Worm (Caenorhabditis elegans) whole organism, dauer: ENCODE results near the gene col-152.

Experiments
- unc-62 ChIP-seq: sonication (generic microtip); optimal IDR thresholded peaks from 2 replicates; lab custom pipeline; 2017; ENCODE audit warnings: missing biosample characterization, missing genetic modification reagents, missing genetic modification characterization

col-152 gene

DNA sequence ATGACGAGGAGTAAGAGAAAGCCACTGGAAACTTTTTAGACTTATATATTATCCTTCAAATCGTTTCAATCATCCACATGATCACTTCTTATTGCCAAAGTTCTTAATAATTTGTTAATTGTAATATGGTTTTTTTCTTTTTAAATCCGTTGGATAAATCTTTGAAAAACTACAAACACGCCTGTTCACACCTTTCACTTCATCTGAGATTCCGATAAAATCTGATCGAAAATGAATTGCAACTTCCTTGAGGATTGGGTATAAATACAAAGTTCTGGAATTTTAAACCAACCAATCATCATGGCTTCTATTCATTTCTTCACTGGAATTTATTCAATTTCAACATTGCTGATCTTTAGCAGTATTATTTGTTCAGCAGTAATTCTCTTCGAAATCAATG is at the start of gene col-152:
col-152 (plus strand) TSS at position 301 of the 400 bp plus-strand sequence.
- TF ChIP-seq unc-62: no peak

DNA sequence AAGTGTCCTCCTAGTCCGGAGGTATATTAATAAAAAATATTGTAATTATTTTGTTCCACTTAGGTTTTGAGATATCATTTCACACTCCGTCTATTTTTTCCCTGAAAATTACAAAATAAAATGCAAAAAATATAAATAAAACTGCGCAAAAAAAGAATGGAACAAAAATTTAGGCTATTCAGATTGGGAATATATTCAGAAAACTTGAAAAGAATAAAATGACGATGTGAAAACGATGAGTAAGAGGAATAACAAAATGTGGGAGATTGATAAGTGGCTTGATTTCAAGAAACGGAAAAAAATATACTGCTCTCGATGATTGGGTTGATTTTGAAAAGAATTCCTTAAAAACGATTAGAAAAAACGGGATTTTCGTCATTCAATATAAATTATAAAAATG is 46.5 kb upstream of the col-152 start, which contains the start of gene dmsr-8:
dmsr-8 (minus strand) TSS at position 101 of the 400 bp plus-strand sequence.
- no peak for TF ChIP-seq unc-62

DNA sequence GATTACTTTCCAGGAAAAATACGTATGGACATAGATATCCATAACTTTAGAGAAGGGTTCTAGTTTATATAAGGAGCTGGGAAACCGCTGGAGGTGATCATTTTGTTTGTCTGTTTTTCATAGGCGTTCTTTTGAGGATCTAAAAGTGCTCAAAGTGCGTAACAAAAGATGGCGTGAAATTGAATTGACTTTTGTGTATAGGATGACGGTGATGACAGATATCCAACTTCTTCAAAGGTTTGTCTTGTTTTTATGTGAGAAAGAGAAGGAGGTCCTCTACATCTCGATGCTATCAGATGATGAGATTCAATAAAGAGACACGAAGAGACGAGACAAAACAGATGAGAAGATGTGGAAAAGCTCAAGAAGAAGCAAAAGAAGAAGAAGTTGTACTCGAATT is 44.0 kb upstream of the col-152 start:
- TF ChIP-seq unc-62: no peak

DNA sequence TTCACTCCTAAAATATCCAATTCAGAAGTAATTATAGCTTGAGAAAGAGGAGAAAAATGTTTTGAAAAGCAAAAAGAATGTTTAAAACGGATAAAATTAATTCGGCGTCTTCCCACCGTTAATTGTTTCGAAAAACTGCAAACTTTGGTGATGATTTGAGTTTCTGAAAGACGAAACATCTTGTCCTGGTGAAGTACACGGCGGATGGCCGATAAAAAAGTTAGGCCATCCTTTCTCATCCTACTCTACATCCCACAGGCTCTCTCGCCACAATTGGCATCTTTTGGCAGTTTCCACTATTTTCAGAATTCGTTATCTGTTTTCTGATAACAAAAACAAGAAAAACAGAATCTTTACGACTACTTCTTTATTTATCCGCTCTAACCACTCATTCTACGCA is 34.8 kb upstream of the col-152 start, which contains the start of the genes C35A5.8 and hda-11:
C35A5.8 (minus strand) TSS at position 7 of the 400 bp plus-strand sequence.
hda-11 (plus strand) TSS at position 283 of the 400 bp plus-strand sequence.
- TF ChIP-seq unc-62: no peak

DNA sequence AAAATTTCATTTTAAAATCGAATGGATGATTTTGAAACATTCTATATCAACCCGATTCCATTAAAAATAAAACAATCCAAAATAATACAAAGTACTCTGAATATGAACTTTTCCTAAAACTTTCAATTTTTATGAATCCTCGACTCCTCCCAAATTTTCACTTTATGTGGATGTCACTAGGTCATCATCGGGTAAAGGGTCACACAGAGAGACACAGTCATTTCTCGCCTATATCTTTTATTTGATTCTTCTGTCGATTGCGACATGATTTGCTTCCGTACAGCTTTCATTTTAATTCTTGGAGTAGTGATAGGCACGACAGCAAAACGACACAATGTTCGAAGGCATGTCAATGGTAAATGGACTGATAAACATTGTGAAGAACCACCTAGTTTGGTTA is 32.2 kb upstream of the col-152 start, which contains the start of gene F25D1.3:
F25D1.3 (plus strand) TSS at position 225 of the 400 bp plus-strand sequence.
- TF ChIP-seq unc-62: no peak

DNA sequence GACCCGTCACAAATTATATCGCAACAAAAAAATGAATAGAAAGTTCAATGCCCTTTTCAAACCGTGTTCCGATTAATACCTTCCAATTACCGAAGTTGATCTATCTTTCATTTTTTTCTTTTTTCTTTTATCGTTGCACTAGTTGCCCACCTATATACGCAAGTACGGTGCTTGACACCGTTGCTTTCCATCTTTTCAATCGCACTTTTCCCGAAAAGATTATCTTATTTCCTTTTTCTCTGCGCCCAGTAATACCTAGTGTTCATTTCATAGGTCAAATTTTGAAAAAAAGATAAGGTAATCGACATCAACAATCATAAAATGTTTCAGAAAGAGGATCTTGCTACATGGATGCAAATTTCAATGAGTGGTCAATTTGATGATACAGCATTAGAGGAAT is 31.1 kb upstream of the col-152 start:
- no peak for TF ChIP-seq unc-62

ce11 chrV:10532725-10533124 is 28.0 kb upstream of the col-152 start, which contains the start of gene txt-10:
Gene txt-10 (minus strand): TSS chrV:10532825.
- TF ChIP-seq unc-62: no peak

DNA sequence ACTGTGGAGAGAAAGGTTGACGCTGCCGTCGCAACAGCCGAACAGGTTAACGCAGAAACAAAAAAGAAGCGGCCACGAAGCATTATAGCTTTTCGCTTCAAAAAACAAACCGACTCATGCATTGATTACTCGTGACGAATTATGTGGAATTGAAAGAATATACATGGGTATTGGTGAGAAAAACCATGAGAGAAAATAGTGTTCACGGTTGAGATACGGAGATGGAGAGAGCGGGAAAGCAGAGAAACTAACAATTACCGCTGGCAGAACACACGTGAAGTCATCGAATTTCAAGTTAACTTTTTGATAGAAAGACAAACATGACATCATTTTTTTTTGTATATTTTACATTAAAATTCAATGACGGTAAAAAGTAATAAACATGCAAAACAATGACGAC is 25.4 kb upstream of the col-152 start:
- TF ChIP-seq unc-62: no peak

DNA sequence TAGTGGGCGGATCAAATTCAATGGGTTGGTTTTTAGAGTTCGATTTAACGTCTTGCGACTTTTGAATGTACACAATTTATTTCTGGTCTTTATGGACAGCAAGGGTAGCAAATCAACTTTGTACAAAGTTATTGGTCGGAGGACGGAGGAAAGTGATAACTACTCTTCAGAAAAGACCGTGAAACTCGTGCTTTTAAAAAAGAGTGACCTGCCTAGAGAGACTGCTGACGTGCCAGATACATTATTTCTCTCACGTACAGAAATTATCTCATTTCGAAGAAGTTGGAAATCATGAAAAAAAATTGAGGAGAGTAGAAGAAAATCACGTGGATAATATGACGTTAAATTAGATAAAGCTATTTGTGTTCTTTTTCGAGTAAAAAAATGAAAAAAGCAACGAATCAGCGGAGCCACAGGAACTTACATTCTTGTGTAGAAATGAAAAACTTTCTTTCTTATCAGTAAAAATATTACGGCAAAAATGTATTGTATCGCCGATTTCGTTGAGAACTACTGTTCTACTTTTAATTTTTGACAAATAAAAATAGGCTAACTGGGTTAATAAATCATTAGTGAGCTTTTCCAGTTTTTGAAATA is 24.5 kb upstream of the col-152 start, which contains the start of gene ppm-1.A:
ppm-1.A (minus strand) TSS at position 294 of the 597 bp plus-strand sequence.
- no peak for TF ChIP-seq unc-62

DNA sequence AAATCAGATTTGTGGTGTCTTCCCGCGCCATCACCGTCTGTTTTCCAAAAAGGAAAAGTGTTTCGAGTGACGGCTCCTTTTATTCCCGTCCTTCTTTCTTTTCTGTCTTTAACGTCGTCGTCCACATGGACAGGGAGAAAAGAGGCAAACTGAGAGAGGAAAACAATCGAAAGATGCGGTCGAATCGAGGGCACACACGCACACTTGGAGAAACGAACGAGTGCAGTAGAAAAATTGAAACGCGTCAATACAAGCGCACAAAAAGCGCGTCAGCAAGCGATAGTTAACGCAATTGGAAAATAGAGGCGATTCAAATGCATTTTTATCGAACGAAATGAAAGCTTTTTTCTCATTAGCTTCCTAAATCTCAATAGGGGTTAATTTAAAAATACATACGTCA is 23.9 kb upstream of the col-152 start:
- no peak for TF ChIP-seq unc-62

- TF ChIP-seq unc-62: no peak
Measured at ce11 chrV:10539114-10539513, 21.6 kb upstream of the col-152 start, which contains the start of gene F25D1.8. Gene F25D1.8 (plus strand): TSS chrV:10539414.

DNA sequence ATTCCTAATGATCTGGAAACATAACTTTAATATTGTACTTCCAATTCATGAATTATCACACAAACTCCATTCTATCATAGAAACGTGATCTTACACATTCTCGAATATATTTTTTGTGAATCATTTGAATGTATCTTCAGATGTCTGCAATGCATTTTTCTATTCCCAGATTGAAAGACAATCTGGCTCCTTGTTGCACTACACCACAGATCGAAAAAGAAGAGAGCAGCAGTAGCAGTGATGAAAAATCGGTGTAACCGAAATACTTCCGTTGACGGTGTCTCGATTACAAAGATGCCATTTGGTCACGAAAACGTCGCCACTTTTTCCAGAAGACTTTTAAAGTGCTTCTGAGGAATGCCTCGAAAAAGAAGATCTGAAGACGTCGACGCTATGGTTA is 20.7 kb upstream of the col-152 start, which contains the start of gene degt-1:
degt-1 (plus strand) TSS at position 301 of the 400 bp plus-strand sequence.
- no peak for TF ChIP-seq unc-62

DNA sequence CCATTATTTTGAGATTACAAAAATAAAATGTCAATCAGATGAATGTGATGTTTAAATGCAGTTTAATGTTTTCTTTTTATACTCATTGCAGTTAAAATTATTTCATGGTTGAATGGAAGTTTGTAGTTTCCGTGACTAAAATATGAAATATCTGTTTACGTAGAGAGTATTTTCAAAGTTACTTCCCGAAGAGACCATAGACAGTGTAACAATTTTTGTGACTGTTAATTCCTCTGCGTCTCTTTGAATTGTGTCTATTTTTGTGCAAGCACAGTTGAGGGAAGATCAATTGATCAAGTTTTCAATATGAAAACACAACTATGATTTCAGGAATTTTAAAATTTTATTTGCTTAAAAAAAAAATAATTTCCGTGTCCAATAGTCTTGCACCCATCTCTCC is 14.0 kb upstream of the col-152 start, which contains the start of gene F25D1.5:
F25D1.5 (minus strand) TSS at position 35 of the 400 bp plus-strand sequence.
- no peak for TF ChIP-seq unc-62

DNA sequence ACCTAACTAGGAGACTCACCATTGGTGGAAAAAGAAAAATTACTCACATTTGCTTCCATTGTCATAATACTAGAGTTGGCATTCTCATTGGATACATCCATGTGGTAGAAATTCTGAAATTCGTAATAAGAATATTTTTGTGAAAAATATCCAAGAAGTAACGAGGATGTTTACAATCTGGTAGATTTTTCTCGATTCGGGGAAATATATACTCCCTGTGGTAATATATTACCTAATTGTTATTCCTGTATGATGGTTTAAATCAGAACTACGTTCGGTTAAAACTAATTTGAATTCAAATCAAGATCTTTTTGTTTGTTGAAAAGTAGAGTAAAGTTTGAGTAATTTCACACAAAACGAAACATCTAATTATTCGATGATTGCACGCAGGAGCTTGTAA is 11.7 kb upstream of the col-152 start, which contains the start of gene srd-34:
srd-34 (minus strand) TSS at position 101 of the 400 bp plus-strand sequence.
- TF ChIP-seq unc-62: no peak

DNA sequence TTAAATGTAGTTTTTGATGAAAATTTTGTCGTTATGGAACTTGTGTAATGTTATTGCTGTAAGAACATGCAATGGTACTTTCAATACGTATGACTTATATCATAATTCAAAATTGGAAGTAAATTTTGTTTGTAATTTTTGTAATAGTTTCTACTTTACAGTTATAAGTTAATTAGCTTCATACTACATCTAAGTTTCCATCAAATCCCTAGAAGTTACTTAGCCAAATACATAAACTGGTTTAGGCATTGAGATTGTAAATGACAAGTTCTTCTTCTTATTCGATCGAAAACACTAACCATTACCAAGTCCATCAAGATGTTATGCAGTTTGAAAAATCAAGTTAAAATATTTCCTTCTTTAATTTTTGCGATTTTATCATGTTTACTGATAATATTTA is 11.0 kb upstream of the col-152 start, which contains the start of gene F32G8.2:
F32G8.2 (plus strand) TSS at position 301 of the 400 bp plus-strand sequence.
- TF ChIP-seq unc-62: no peak

- no peak for TF ChIP-seq unc-62
Measured at ce11 chrV:10555239-10555638, 5.5 kb upstream of the col-152 start, which contains the start of gene F32G8.3. Gene F32G8.3 (minus strand): TSS chrV:10555339.

ce11 chrV:10556362-10556761 is 4.4 kb upstream of the col-152 start:
- no peak for TF ChIP-seq unc-62

- no peak for TF ChIP-seq unc-62
Measured at ce11 chrV:10557094-10557493, 3.6 kb upstream of the col-152 start.
